Worm (Caenorhabditis elegans) whole organism, mixed stage, embryonic: Measurements from ENCODE around the gene bcmo-1.

Experiments
- M03D4.4 ChIP-seq: sonication (generic microtip); optimal IDR thresholded peaks from 2 replicates; lab custom pipeline; 2017; ENCODE audit warnings: mild to moderate bottlenecking, missing genetic modification characterization, missing compliant biosample characterization
- bed-3 ChIP-seq: fragments of 200-800 bp; sonication (Bioruptor generic); optimal IDR thresholded peaks from 3 replicates; lab custom pipeline; 2018; ENCODE audit warnings: mild to moderate bottlenecking, missing genetic modification characterization, moderate library complexity, missing compliant biosample characterization
- ceh-39 ChIP-seq: fragments of 150-350 bp; optimal IDR thresholded peaks from 2 replicates; lab custom pipeline; 2014; ENCODE audit warnings: missing biosample characterization, missing genetic modification characterization
- ceh-43 ChIP-seq: fragments of 200-800 bp; sonication (Bioruptor generic); optimal IDR thresholded peaks from 2 replicates; lab custom pipeline; 2018; ENCODE audit warnings: mild to moderate bottlenecking, missing genetic modification characterization, moderate library complexity, missing compliant biosample characterization
- ceh-83 ChIP-seq: fragments of 200-800 bp; sonication (Bioruptor generic); optimal IDR thresholded peaks from 2 replicates; lab custom pipeline; 2018; ENCODE audit warnings: mild to moderate bottlenecking, missing genetic modification characterization, missing compliant biosample characterization
- ces-1 ChIP-seq: fragments of 150-350 bp; optimal IDR thresholded peaks from 2 replicates; lab custom pipeline; 2014; ENCODE audit warnings: missing biosample characterization, missing genetic modification reagents, missing genetic modification characterization
- drap-1 ChIP-seq: fragments of 200-800 bp; sonication (Bioruptor generic); optimal IDR thresholded peaks from 3 replicates; lab custom pipeline; 2018; ENCODE audit warnings: mild to moderate bottlenecking, missing genetic modification characterization, missing compliant biosample characterization
- elt-1 ChIP-seq: sonication (generic microtip); optimal IDR thresholded peaks from 2 replicates; lab custom pipeline; 2017; ENCODE audit warnings: missing genetic modification characterization, mild to moderate bottlenecking, missing compliant biosample characterization, antibody characterized with exemption, moderate library complexity, borderline replicate concordance; ENCODE audit not compliant: insufficient read depth
- elt-3 ChIP-seq: fragments of 150-350 bp; optimal IDR thresholded peaks from 2 replicates; lab custom pipeline; 2014; ENCODE audit warnings: missing biosample characterization, missing genetic modification characterization
- flh-1 ChIP-seq: fragments of 200-800 bp; sonication (Bioruptor generic); optimal IDR thresholded peaks from 2 replicates; lab custom pipeline; 2018; ENCODE audit warnings: mild to moderate bottlenecking, missing genetic modification characterization, moderate library complexity, missing compliant biosample characterization
- ham-2 ChIP-seq: fragments of 200-800 bp; sonication (Bioruptor generic); optimal IDR thresholded peaks from 2 replicates; lab custom pipeline; 2018; ENCODE audit warnings: mild to moderate bottlenecking, missing genetic modification characterization, missing compliant biosample characterization
- hlh-1 ChIP-seq: fragments of 150-350 bp; optimal IDR thresholded peaks from 2 replicates; lab custom pipeline; 2014; ENCODE audit warnings: missing biosample characterization, missing genetic modification reagents, missing genetic modification characterization
- lin-13 ChIP-seq: fragments of 150-350 bp; optimal IDR thresholded peaks from 2 replicates; lab custom pipeline; 2014; ENCODE audit warnings: missing biosample characterization, missing genetic modification characterization
- lin-32 ChIP-seq: fragments of 200-800 bp; sonication (Bioruptor generic); optimal IDR thresholded peaks from 2 replicates; lab custom pipeline; 2018; ENCODE audit warnings: mild to moderate bottlenecking, missing genetic modification characterization, missing compliant biosample characterization
- lsy-2 ChIP-seq: fragments of 150-350 bp; optimal IDR thresholded peaks from 2 replicates; lab custom pipeline; 2014; ENCODE audit warnings: missing biosample characterization, missing genetic modification characterization
- mab-5 ChIP-seq: fragments of 150-350 bp; optimal IDR thresholded peaks from 2 replicates; lab custom pipeline; 2014; ENCODE audit warnings: missing biosample characterization, missing genetic modification characterization
- mep-1 ChIP-seq: fragments of 150-350 bp; optimal IDR thresholded peaks from 2 replicates; lab custom pipeline; 2017; ENCODE audit warnings: missing biosample characterization, missing genetic modification reagents, missing genetic modification characterization, inconsistent platforms
- mls-2 ChIP-seq: sonication (generic microtip); optimal IDR thresholded peaks from 2 replicates; lab custom pipeline; 2016; ENCODE audit warnings: mild to moderate bottlenecking, missing genetic modification characterization, moderate library complexity, missing compliant biosample characterization
- nhr-12 ChIP-seq: fragments of 150-350 bp; optimal IDR thresholded peaks from 2 replicates; lab custom pipeline; 2014; ENCODE audit warnings: missing biosample characterization, missing genetic modification characterization
- nhr-2 ChIP-seq: fragments of 150-350 bp; optimal IDR thresholded peaks from 2 replicates; lab custom pipeline; 2014; ENCODE audit warnings: missing biosample characterization, missing genetic modification characterization
- nhr-237 ChIP-seq: fragments of 150-350 bp; optimal IDR thresholded peaks from 2 replicates; lab custom pipeline; 2014; ENCODE audit warnings: missing biosample characterization, missing genetic modification characterization
- nhr-28 ChIP-seq: fragments of 150-350 bp; optimal IDR thresholded peaks from 2 replicates; lab custom pipeline; 2014; ENCODE audit warnings: missing biosample characterization, missing genetic modification characterization
- nhr-76 ChIP-seq: sonication (generic microtip); optimal IDR thresholded peaks from 2 replicates; lab custom pipeline; 2017; ENCODE audit warnings: missing biosample characterization, missing genetic modification characterization
- pha-4 ChIP-seq: fragments of 150-350 bp; optimal IDR thresholded peaks from 2 replicates; lab custom pipeline; 2018; ENCODE audit warnings: missing biosample characterization, missing genetic modification reagents, missing genetic modification characterization
- snpc-4 ChIP-seq: fragments of 150-350 bp; optimal IDR thresholded peaks from 2 replicates; lab custom pipeline; 2014; ENCODE audit warnings: missing biosample characterization, missing genetic modification characterization
- sptf-1 ChIP-seq: sonication (generic microtip); optimal IDR thresholded peaks from 2 replicates; lab custom pipeline; 2017; ENCODE audit warnings: mild to moderate bottlenecking, missing genetic modification characterization, moderate library complexity, missing compliant biosample characterization
- tbx-8 ChIP-seq: fragments of 200-800 bp; sonication (Bioruptor generic); optimal IDR thresholded peaks from 2 replicates; lab custom pipeline; 2018; ENCODE audit warnings: mild to moderate bottlenecking, missing genetic modification characterization, moderate library complexity, missing compliant biosample characterization
- unc-120 ChIP-seq: sonication (generic microtip); optimal IDR thresholded peaks from 2 replicates; lab custom pipeline; 2017; ENCODE audit warnings: missing genetic modification characterization, missing compliant biosample characterization; ENCODE audit not compliant: poor library complexity, severe bottlenecking
- unc-39 ChIP-seq: fragments of 150-350 bp; optimal IDR thresholded peaks from 2 replicates; lab custom pipeline; 2014; ENCODE audit warnings: missing biosample characterization, missing genetic modification characterization
- unc-62 ChIP-seq: fragments of 150-350 bp; optimal IDR thresholded peaks from 2 replicates; lab custom pipeline; 2014; ENCODE audit warnings: missing biosample characterization, missing genetic modification reagents, missing genetic modification characterization
- zip-8 ChIP-seq: fragments of 150-350 bp; optimal IDR thresholded peaks from 2 replicates; lab custom pipeline; 2014; ENCODE audit warnings: missing biosample characterization, missing genetic modification characterization
- ztf-11 ChIP-seq: fragments of 150-350 bp; optimal IDR thresholded peaks from 2 replicates; lab custom pipeline; 2014; ENCODE audit warnings: missing biosample characterization, missing genetic modification characterization

Gene bcmo-1

ce11 chrII:12816412-12817146, 13.9 kb upstream of the bcmo-1 start, which contains the start of gene acl-7:
Gene acl-7 (minus strand): TSS chrII:12816462.
- TF ChIP-seq ceh-43 (GFP tag; lab: Kevin White, UChicago), result no peak
- no peak for TF ChIP-seq nhr-12
- no peak for TF ChIP-seq nhr-2 (tag; lab: Kevin White, UChicago)
- no peak for TF ChIP-seq mab-5 (tag; lab: Kevin White, UChicago)
- TF ChIP-seq nhr-237 (tag; lab: Kevin White, UChicago), result no peak
- no peak for TF ChIP-seq ham-2
- no peak for TF ChIP-seq snpc-4 (tag; lab: Kevin White, UChicago)
- TF ChIP-seq unc-62 (GFP tag; lab: Kevin White, UChicago), result no peak
- no peak for TF ChIP-seq elt-3 (tag; lab: Kevin White, UChicago)
- no peak for TF ChIP-seq flh-1
- no peak for TF ChIP-seq nhr-76
- TF ChIP-seq elt-1, result no peak
- no peak for TF ChIP-seq lin-13 (tag; lab: Kevin White, UChicago)

DNA sequence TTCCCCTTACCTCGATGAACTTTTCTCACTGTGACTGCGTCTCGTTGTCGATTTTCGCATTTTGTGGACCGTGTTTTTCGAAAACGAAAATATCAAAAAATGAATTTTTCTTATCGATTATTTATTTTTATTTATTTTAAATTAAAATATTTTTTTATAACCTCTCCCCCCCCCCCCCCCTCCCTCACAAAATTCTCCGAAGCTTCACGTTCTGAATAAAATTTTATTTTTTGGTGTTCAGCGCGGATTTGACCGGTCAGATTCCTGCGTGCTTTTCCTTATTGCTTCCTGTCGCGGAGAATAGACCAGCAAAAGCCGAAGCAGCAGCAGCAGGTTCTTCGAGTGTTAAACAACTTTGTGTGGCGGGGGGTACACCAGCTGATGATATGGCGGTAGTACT, 12.0 kb upstream of the bcmo-1 start, which contains the start of gene Y46G5A.22:
Gene Y46G5A.22, minus strand, starts transcription at position 101 of the 400 bp plus-strand sequence.
- TF ChIP-seq sptf-1 (tag; lab: Kevin White, UChicago) (no peak), elt-3 (tag; lab: Kevin White, UChicago) (no peak), ceh-39 (tag; lab: Kevin White, UChicago) (no peak), ces-1 (GFP tag; lab: Kevin White, UChicago) (no peak), M03D4.4 (no peak), lsy-2 (tag; lab: Kevin White, UChicago) (no peak), nhr-237 (tag; lab: Kevin White, UChicago) (no peak), ztf-11 (no peak), nhr-76 (no peak), unc-62 (GFP tag; lab: Kevin White, UChicago) (no peak), mls-2 (no peak), ceh-43 (GFP tag; lab: Kevin White, UChicago) (no peak), ham-2 (no peak), unc-39 (tag; lab: Kevin White, UChicago) (no peak), ceh-83 (no peak), tbx-8 (GFP tag; lab: Kevin White, UChicago) (no peak), elt-1 (no peak), unc-120 (no peak), lin-13 (tag; lab: Kevin White, UChicago) (no peak), nhr-28 (no peak)

- no peak for TF ChIP-seq nhr-12
- TF ChIP-seq nhr-2 (tag; lab: Kevin White, UChicago), result no peak
- no peak for TF ChIP-seq lin-13 (tag; lab: Kevin White, UChicago)
- no peak for TF ChIP-seq nhr-76
- no peak for TF ChIP-seq ces-1 (GFP tag; lab: Kevin White, UChicago)
- no peak for TF ChIP-seq unc-39 (tag; lab: Kevin White, UChicago)
- TF ChIP-seq ham-2, result no peak
- TF ChIP-seq ztf-11, result no peak
- no peak for TF ChIP-seq bed-3 (GFP tag; lab: Kevin White, UChicago)
- no peak for TF ChIP-seq lin-32 (GFP tag; lab: Kevin White, UChicago)
Measured at ce11 chrII:12819979-12820378, 10.5 kb upstream of the bcmo-1 start.

ce11 chrII:12823437-12823836, 7.0 kb upstream of the bcmo-1 start, which contains the start of gene Y46G5A.36:
Gene Y46G5A.36 (plus strand): TSS chrII:12823679.
- TF ChIP-seq ztf-11, result no peak
- no peak for TF ChIP-seq ces-1 (GFP tag; lab: Kevin White, UChicago)
- no peak for TF ChIP-seq hlh-1
- no peak for TF ChIP-seq drap-1 (GFP tag; lab: Kevin White, UChicago)
- no peak for TF ChIP-seq lin-13 (tag; lab: Kevin White, UChicago)
- TF ChIP-seq unc-120, result no peak
- no peak for TF ChIP-seq ceh-83
- TF ChIP-seq pha-4 (tag; lab: Kevin White, UChicago), result no peak
- no peak for TF ChIP-seq mab-5 (tag; lab: Kevin White, UChicago)
- TF ChIP-seq zip-8, result no peak
- TF ChIP-seq unc-39 (tag; lab: Kevin White, UChicago), result no peak
- no peak for TF ChIP-seq mep-1 (tag; lab: Kevin White, UChicago)
- TF ChIP-seq nhr-12, result no peak
- no peak for TF ChIP-seq nhr-28
- TF ChIP-seq mls-2, result no peak
- no peak for TF ChIP-seq elt-1
- no peak for TF ChIP-seq bed-3 (GFP tag; lab: Kevin White, UChicago)
- no peak for TF ChIP-seq lin-32 (GFP tag; lab: Kevin White, UChicago)
